Fruit fly (Drosophila melanogaster) whole organism, adult: ENCODE measurements around the gene exex.

Experiments used
- CG12768 ChIP-seq: fragments of 200-800 bp; sonication (Bioruptor generic); optimal IDR thresholded peaks from 2 replicates; lab custom pipeline; 2017; ENCODE audit warnings: missing biosample characterization, missing genetic modification characterization, mild to moderate bottlenecking, moderate library complexity, missing genetic modification reagents
- CG14711 ChIP-seq: fragments of 200-800 bp; sonication (Bioruptor generic); optimal IDR thresholded peaks from 2 replicates; lab custom pipeline; 2018; ENCODE audit warnings: missing biosample characterization, mild to moderate bottlenecking, missing genetic modification characterization, moderate library complexity
- CG1620 ChIP-seq: fragments of 200-800 bp; sonication (Bioruptor generic); optimal IDR thresholded peaks from 2 replicates; lab custom pipeline; 2016; ENCODE audit warnings: missing biosample characterization, missing genetic modification characterization
- CG7045 ChIP-seq: fragments of 200-800 bp; sonication (Bioruptor generic); optimal IDR thresholded peaks from 2 replicates; lab custom pipeline; 2017; ENCODE audit warnings: missing biosample characterization, mild to moderate bottlenecking, missing genetic modification characterization
- Hr96 ChIP-seq: fragments of 200-800 bp; sonication (Bioruptor generic); optimal IDR thresholded peaks from 2 replicates; lab custom pipeline; 2016; ENCODE audit warnings: missing biosample characterization, missing genetic modification characterization
- bab1 ChIP-seq: fragments of 200-800 bp; sonication (Bioruptor generic); optimal IDR thresholded peaks from 3 replicates; lab custom pipeline; 2019; ENCODE audit warnings: missing biosample characterization, mild to moderate bottlenecking, missing genetic modification characterization, moderate library complexity
- cnc ChIP-seq, 2 experiments: fragments of >200 bp; optimal IDR thresholded peaks; 2 replicates each; lab custom pipeline; 2017
- kay ChIP-seq: fragments of 200-800 bp; sonication (Bioruptor generic); peaks from one replicate; lab custom pipeline; 2016; ENCODE audit warnings: missing biosample characterization, missing genetic modification characterization, borderline replicate concordance
- pad ChIP-seq: fragments of 200-800 bp; sonication (Bioruptor generic); optimal IDR thresholded peaks from 3 replicates; lab custom pipeline; 2017; ENCODE audit warnings: missing biosample characterization, missing genetic modification characterization, mild to moderate bottlenecking, moderate library complexity, missing genetic modification reagents
- tj ChIP-seq: fragments of 200-800 bp; sonication (Bioruptor generic); optimal IDR thresholded peaks from 3 replicates; lab custom pipeline; 2017; ENCODE audit warnings: missing biosample characterization, mild to moderate bottlenecking, missing genetic modification characterization, moderate library complexity

DNA sequence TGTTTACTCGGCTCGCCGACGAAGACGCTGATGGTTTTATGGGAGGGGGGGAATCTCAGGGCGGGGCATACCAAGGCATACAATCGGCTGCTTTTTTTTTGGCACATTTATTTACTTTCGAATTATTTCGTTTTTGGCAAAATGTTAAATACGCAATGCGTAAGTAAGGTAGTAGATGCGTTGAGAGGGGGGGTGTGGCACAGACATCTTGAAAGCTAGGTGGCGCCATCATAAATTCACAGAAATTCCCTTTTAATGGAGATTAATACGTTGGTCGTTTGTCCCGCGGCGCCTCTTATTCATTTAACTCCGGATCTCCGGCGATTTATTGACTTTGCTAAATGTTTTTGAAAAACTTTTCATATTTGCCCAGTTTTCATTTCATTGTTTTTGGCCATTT, 6.5 kb upstream of the exex start:
- no peak for TF ChIP-seq CG14711 (tag; lab: Kevin White, UChicago)
- no peak for TF ChIP-seq CG1620 (GFP tag; lab: Kevin White, UChicago)
- no peak for TF ChIP-seq tj (GFP tag; lab: Kevin White, UChicago)
- no peak for TF ChIP-seq Hr96 (GFP tag; lab: Kevin White, UChicago)
- no peak for TF ChIP-seq pad (GFP tag; lab: Kevin White, UChicago)
- TF ChIP-seq kay: no peak
- TF ChIP-seq CG7045 (GFP tag; lab: Kevin White, UChicago): no peak
- no peak for TF ChIP-seq bab1 (GFP tag; lab: Kevin White, UChicago)
- TF ChIP-seq CG12768 (GFP tag; lab: Kevin White, UChicago): no peak
- no peak for TF ChIP-seq cnc (optimal IDR thresholded peaks at IDR 0.05; lab: Kevin White, UChicago)
